Worm (Caenorhabditis elegans): ENCODE results near the gene rgs-5.
A peak's percentile ranks its signal among the peaks of the same experiment; 100 is the strongest.

Gene rgs-5

ce11 chrIII:5678935-5679334 lies 19.4 kb upstream of the rgs-5 start, which contains the start of the genes ska-3 and rps-12 (continued):
- TF ChIP-seq blmp-1 (tag; optimal IDR thresholded peaks at IDR 0.05; ENCODE audit: insufficient read depth) (peak; percentile 94), ztf-11 (tag; optimal IDR thresholded peaks at IDR 0.05) (peak; percentile 45), ama-1 (optimal IDR thresholded peaks at IDR 0.05) (peak; percentile 88), ceh-82 (tag; optimal IDR thresholded peaks at IDR 0.05) (peak; percentile 96), snpc-4 (tag; optimal IDR thresholded peaks at IDR 0.05) (peak; percentile 94), Y55F3AM.14 (GFP tag; optimal IDR thresholded peaks at IDR 0.05) (peak; percentile 85), crh-2 (tag; optimal IDR thresholded peaks at IDR 0.05) (peak; percentile 99), nhr-23 (tag; optimal IDR thresholded peaks at IDR 0.05) (no peak), gmeb-1 (tag; optimal IDR thresholded peaks at IDR 0.05) (peak; percentile 99), zag-1 (tag; optimal IDR thresholded peaks at IDR 0.05) (peak; percentile 97), egl-27 (tag; optimal IDR thresholded peaks at IDR 0.05) (peak; percentile 99), R02D3.7 (tag; optimal IDR thresholded peaks at IDR 0.05) (peak; percentile 98), nhr-12 (tag; optimal IDR thresholded peaks at IDR 0.05) (peak; percentile 69), fos-1 (tag; optimal IDR thresholded peaks at IDR 0.05) (peak; percentile 99), nhr-11 (tag; optimal IDR thresholded peaks at IDR 0.05) (peak; percentile 73), nhr-25 (tag; optimal IDR thresholded peaks at IDR 0.05) (peak; percentile 99), nhr-21 (tag; optimal IDR thresholded peaks at IDR 0.05) (peak; percentile 99), mbf-1 (tag; optimal IDR thresholded peaks at IDR 0.05) (no peak), nhr-237 (tag; optimal IDR thresholded peaks at IDR 0.05) (peak; percentile 84), unc-39 (tag; optimal IDR thresholded peaks at IDR 0.05) (peak; percentile 62), sma-9 (GFP tag; optimal IDR thresholded peaks at IDR 0.05) (peak; percentile 99), sma-9 (tag; optimal IDR thresholded peaks at IDR 0.05) (no peak), ztf-4 (tag; optimal IDR thresholded peaks at IDR 0.05) (peak; percentile 98)

- no peak for TF ChIP-seq nhr-6 (tag; optimal IDR thresholded peaks at IDR 0.05)
- TF ChIP-seq unc-55 (GFP tag; optimal IDR thresholded peaks at IDR 0.05) = no peak
- TF ChIP-seq ZK546.5 (tag; optimal IDR thresholded peaks at IDR 0.05) = no peak
- TF ChIP-seq nhr-10 (tag; optimal IDR thresholded peaks at IDR 0.05) = no peak
- no peak for TF ChIP-seq nhr-25 (tag; optimal IDR thresholded peaks at IDR 0.05)
- TF ChIP-seq crh-2 (tag; optimal IDR thresholded peaks at IDR 0.05) = no peak
- TF ChIP-seq nhr-237 (tag; optimal IDR thresholded peaks at IDR 0.05) = no peak
- TF ChIP-seq skn-1 (tag; optimal IDR thresholded peaks at IDR 0.05) = no peak
- no peak for TF ChIP-seq lin-11 (tag; optimal IDR thresholded peaks at IDR 0.05)
- TF ChIP-seq ama-1 (optimal IDR thresholded peaks at IDR 0.05) = no peak
- TF ChIP-seq mbf-1 (tag; optimal IDR thresholded peaks at IDR 0.05) = no peak
- no peak for TF ChIP-seq ztf-1 (GFP tag; conservative IDR thresholded peaks at IDR 0.05)
- no peak for TF ChIP-seq ztf-4 (tag; optimal IDR thresholded peaks at IDR 0.05)
- no peak for TF ChIP-seq mdl-1 (tag; optimal IDR thresholded peaks at IDR 0.05)
- TF ChIP-seq alr-1 (tag; optimal IDR thresholded peaks at IDR 0.05) = no peak
- no peak for TF ChIP-seq blmp-1 (tag; optimal IDR thresholded peaks at IDR 0.05; ENCODE audit: insufficient read depth)
- TF ChIP-seq ztf-11 (tag; optimal IDR thresholded peaks at IDR 0.05) = no peak
- TF ChIP-seq sma-9 (GFP tag; optimal IDR thresholded peaks at IDR 0.05) = no peak
- TF ChIP-seq sma-9 (tag; optimal IDR thresholded peaks at IDR 0.05) = no peak
Measured at ce11 chrIII:5680141-5680540, 18.2 kb upstream of the rgs-5 start, which contains the start of gene pst-2. Gene pst-2, plus strand, starts transcription at chrIII:5680433.

- TF ChIP-seq lin-13 (GFP tag; optimal IDR thresholded peaks at IDR 0.05) (no peak), ztf-11 (tag; optimal IDR thresholded peaks at IDR 0.05) (no peak), mbf-1 (tag; optimal IDR thresholded peaks at IDR 0.05) (no peak), dmd-4 (tag; optimal IDR thresholded peaks at IDR 0.05) (no peak), elt-3 (tag; optimal IDR thresholded peaks at IDR 0.05) (no peak), snpc-4 (tag; optimal IDR thresholded peaks at IDR 0.05) (no peak), ceh-16 (tag; optimal IDR thresholded peaks at IDR 0.05) (no peak), crh-2 (tag; optimal IDR thresholded peaks at IDR 0.05) (no peak), ceh-82 (tag; optimal IDR thresholded peaks at IDR 0.05) (no peak), R02D3.7 (tag; optimal IDR thresholded peaks at IDR 0.05) (no peak)
Measured at ce11 chrIII:5683998-5684397, 14.4 kb upstream of the rgs-5 start, which contains the start of gene rcan-1. Gene rcan-1, minus strand, starts transcription at chrIII:5684098.

ce11 chrIII:5688246-5688645 lies 10.1 kb upstream of the rgs-5 start:
- peak in 1 of 2 experiments; percentile 48 for TF ChIP-seq lsy-2 (tag; optimal IDR thresholded peaks at IDR 0.05)
- TF ChIP-seq ama-1 (optimal IDR thresholded peaks at IDR 0.05) = peak; percentile 48
- no peak for TF ChIP-seq skn-1 (tag; optimal IDR thresholded peaks at IDR 0.05)
- no peak for TF ChIP-seq elt-3 (tag; optimal IDR thresholded peaks at IDR 0.05)
- TF ChIP-seq F13H6.1 (tag; optimal IDR thresholded peaks at IDR 0.05) = peak; percentile 78
- TF ChIP-seq unc-55 (GFP tag; optimal IDR thresholded peaks at IDR 0.05) = peak; percentile 67
- peak; percentile 22 for TF ChIP-seq snpc-4 (tag; optimal IDR thresholded peaks at IDR 0.05)
- no peak for TF ChIP-seq ZK546.5 (tag; optimal IDR thresholded peaks at IDR 0.05)
- TF ChIP-seq sma-3 (GFP tag; optimal IDR thresholded peaks at IDR 0.05) = no peak
- peak; percentile 48 for TF ChIP-seq fos-1 (tag; optimal IDR thresholded peaks at IDR 0.05)
- no peak for TF ChIP-seq mdl-1 (tag; optimal IDR thresholded peaks at IDR 0.05)
- TF ChIP-seq nhr-129 (tag; optimal IDR thresholded peaks at IDR 0.05) = peak; percentile 77
- TF ChIP-seq R02D3.7 (tag; optimal IDR thresholded peaks at IDR 0.05) = no peak
- peak; percentile 69 for TF ChIP-seq C34F6.9 (tag; optimal IDR thresholded peaks at IDR 0.05)
- TF ChIP-seq lin-13 (GFP tag; optimal IDR thresholded peaks at IDR 0.05) = peak; percentile 10
- TF ChIP-seq crh-2 (tag; optimal IDR thresholded peaks at IDR 0.05) = peak; percentile 69
- peak; percentile 63 for TF ChIP-seq sma-9 (GFP tag; optimal IDR thresholded peaks at IDR 0.05)
- no peak for TF ChIP-seq sma-9 (tag; optimal IDR thresholded peaks at IDR 0.05)
- peak; percentile 24 for TF ChIP-seq sem-4 (tag; optimal IDR thresholded peaks at IDR 0.05)
- TF ChIP-seq nhr-21 (tag; optimal IDR thresholded peaks at IDR 0.05) = no peak
- no peak for TF ChIP-seq nhr-10 (tag; optimal IDR thresholded peaks at IDR 0.05)

Measured in whole organism, L2 larva.